Worm (Caenorhabditis elegans): ENCODE results near the gene der-2.

der-2 gene

ce11 chrIII:7201378-7202256, 21.3 kb downstream of the der-2 start, which contains the start of gene dpy-31 (continued):
- TF ChIP-seq arid-1 (GFP tag; conservative IDR thresholded peaks at IDR 0.05), result no peak
- TF ChIP-seq hif-1 (tag; optimal IDR thresholded peaks at IDR 0.05), result no peak
- TF ChIP-seq mxl-3 (GFP tag; optimal IDR thresholded peaks at IDR 0.05), result no peak
- TF ChIP-seq nhr-10 (tag; optimal IDR thresholded peaks at IDR 0.05), result peak; percentile 6
- TF ChIP-seq snpc-1.2 (GFP tag; IDR thresholded peaks at IDR 0.05), result no peak
- TF ChIP-seq egl-27 (tag; optimal IDR thresholded peaks at IDR 0.05), result no peak
- TF ChIP-seq mxl-2 (GFP tag; conservative IDR thresholded peaks at IDR 0.05), result no peak

- TF ChIP-seq cey-2 (tag; optimal IDR thresholded peaks at IDR 0.05; ENCODE audit: borderline replicate concordance, insufficient read depth) (peak; percentile 17), nhr-10 (tag; optimal IDR thresholded peaks at IDR 0.05) (no peak), mep-1 (tag; optimal IDR thresholded peaks at IDR 0.05) (peak; percentile 25), dve-1 (tag; optimal IDR thresholded peaks at IDR 0.05; ENCODE audit: insufficient read depth) (peak; percentile 17)
These were observed 23.5 kb downstream of the der-2 start for ce11 chrIII:7199467-7199866.

ce11 chrIII:7198838-7199237, 24.1 kb downstream of the der-2 start, which contains the start of gene pfd-5:
pfd-5 (minus strand) TSS chrIII:7198884.
- TF ChIP-seq hlh-30 (tag; optimal IDR thresholded peaks at IDR 0.05; ENCODE audit: insufficient read depth) (peak; percentile 36), ZK546.5 (tag; optimal IDR thresholded peaks at IDR 0.05) (no peak), ceh-44 (GFP tag; IDR thresholded peaks at IDR 0.05) (0 out of 2 replicates have a peak, but pooled peaks have one; percentile 26), daf-16 (GFP tag; optimal IDR thresholded peaks at IDR 0.05) (no peak), daf-16 (tag; optimal IDR thresholded peaks at IDR 0.05) (peak; percentile 15), R02D3.7 (tag; optimal IDR thresholded peaks at IDR 0.05) (no peak), T20F7.1 (GFP tag; optimal IDR thresholded peaks at IDR 0.05) (no peak), mes-2 (tag; optimal IDR thresholded peaks at IDR 0.05; ENCODE audit: poor library complexity, severe bottlenecking) (peak; percentile 98), dve-1 (tag; optimal IDR thresholded peaks at IDR 0.05; ENCODE audit: insufficient read depth) (peak; percentile 22), mxl-2 (GFP tag; conservative IDR thresholded peaks at IDR 0.05) (no peak), nhr-237 (tag; optimal IDR thresholded peaks at IDR 0.05) (no peak), jun-1 (tag; optimal IDR thresholded peaks at IDR 0.05) (no peak), lsy-2 (tag; optimal IDR thresholded peaks at IDR 0.05) (peak in 1 of 2 experiments; percentile 84), zfp-3 (GFP tag; conservative IDR thresholded peaks at IDR 0.05) (no peak), Y48G9A.11 (GFP tag; IDR thresholded peaks at IDR 0.05) (no peak), hif-1 (tag; optimal IDR thresholded peaks at IDR 0.05) (peak in 1 of 2 experiments; percentile 88), mep-1 (tag; optimal IDR thresholded peaks at IDR 0.05) (peak; percentile 41), dpl-1 (GFP tag; optimal IDR thresholded peaks at IDR 0.05) (peak; percentile 92), unc-130 (GFP tag; optimal IDR thresholded peaks at IDR 0.05) (peak; percentile 57), lin-38 (GFP tag; IDR thresholded peaks at IDR 0.05) (peak; percentile 53)

DNA sequence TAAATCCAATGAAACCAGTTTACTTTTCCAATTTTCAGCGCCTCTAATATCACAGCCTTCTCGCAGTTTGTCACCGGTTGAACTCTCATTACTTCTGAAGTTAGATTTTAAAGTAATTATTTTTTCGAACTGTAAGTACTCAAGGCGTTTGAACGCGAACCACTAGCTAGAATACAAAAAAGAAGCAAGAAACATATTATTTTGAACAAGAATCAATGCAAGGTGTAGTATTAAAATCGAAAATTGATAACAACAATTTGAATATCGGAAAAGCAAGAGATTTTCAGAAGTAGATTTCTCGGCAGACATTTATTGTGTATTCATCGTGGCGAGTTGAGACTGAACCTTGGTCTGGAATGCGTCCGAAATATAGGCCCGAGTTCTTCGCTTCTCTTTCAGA, 25.0 kb downstream of the der-2 start, which contains the start of gene exos-9:
Gene exos-9 (minus strand): TSS at position 101 of the 400 bp plus-strand sequence.
- TF ChIP-seq lim-7 (GFP tag; IDR thresholded peaks at IDR 0.05) (no peak), aha-1 (tag) (peak; percentile 31), dpl-1 (GFP tag; optimal IDR thresholded peaks at IDR 0.05) (no peak), arid-1 (GFP tag; conservative IDR thresholded peaks at IDR 0.05) (no peak), nhr-76 (tag; optimal IDR thresholded peaks at IDR 0.05) (no peak), nhr-11 (tag; optimal IDR thresholded peaks at IDR 0.05) (no peak)

DNA sequence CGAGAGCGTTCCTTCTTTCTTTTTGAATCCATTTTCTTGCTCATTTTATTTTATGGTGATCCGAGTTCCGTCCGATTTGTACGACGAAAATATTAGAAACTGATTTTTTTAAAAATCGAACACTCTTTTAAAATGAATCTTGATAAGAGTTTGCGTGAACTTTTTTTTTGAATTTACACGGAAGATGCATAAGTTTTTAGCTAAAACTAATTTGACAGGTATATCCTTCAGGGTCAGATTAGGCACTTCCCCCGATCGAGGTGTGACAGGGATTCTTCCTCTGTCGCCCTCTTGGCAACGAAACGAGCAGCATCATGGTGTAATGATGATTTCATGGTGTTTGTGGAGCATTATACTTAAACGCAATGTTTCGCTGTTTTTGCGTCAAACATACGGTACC, 27.6 kb downstream of the der-2 start, which contains the start of gene F37C12.18:
Gene F37C12.18 (minus strand): TSS at position 101 of the 400 bp plus-strand sequence.
- TF ChIP-seq ama-1 (optimal IDR thresholded peaks at IDR 0.05) (no peak), aha-1 (tag) (peak; percentile 68)
